Fruit fly (Drosophila melanogaster): ENCODE data around the gene CG7110.

Gene CG7110

dm6 chr2L:13378488-13378964 lies 20.3 kb upstream of the CG7110 start, which contains the start of the genes CG9302 and beta'COP (continued):
- TF ChIP-seq zen (tag; optimal IDR thresholded peaks at IDR 0.05) (peak; percentile 84), CG11504 (tag; optimal IDR thresholded peaks at IDR 0.05) (no peak), CG17361 (GFP tag; IDR thresholded peaks at IDR 0.05) (peak; percentile 90), Sry-δ (GFP tag; optimal IDR thresholded peaks at IDR 0.05) (peak; percentile 85), D19A (tag; optimal IDR thresholded peaks at IDR 0.05) (no peak), phol (tag; optimal IDR thresholded peaks at IDR 0.05) (peak; percentile 81), Neu2 (GFP tag; optimal IDR thresholded peaks at IDR 0.05; ENCODE audit: borderline replicate concordance) (no peak), CG1233 (GFP tag; optimal IDR thresholded peaks at IDR 0.05) (peak; percentile 36), fu2 (GFP tag; optimal IDR thresholded peaks at IDR 0.05) (no peak), CG10462 (GFP tag; optimal IDR thresholded peaks at IDR 0.05) (peak; percentile 31), Atf6 (GFP tag; IDR thresholded peaks at IDR 0.05) (no peak), br (optimal IDR thresholded peaks at IDR 0.05) (no peak), CG4617 (GFP tag; optimal IDR thresholded peaks at IDR 0.05; ENCODE audit: borderline replicate concordance) (peak; percentile 50), PHDP (tag; optimal IDR thresholded peaks at IDR 0.05) (peak; percentile 56), her (GFP tag; optimal IDR thresholded peaks at IDR 0.05) (no peak), nmo (GFP tag; optimal IDR thresholded peaks at IDR 0.05) (peak; percentile 91), Atf3 (GFP tag; optimal IDR thresholded peaks at IDR 0.05) (no peak), CG34422 (GFP tag; IDR thresholded peaks at IDR 0.05) (0 out of 3 replicates have a peak, but pooled peaks have one; percentile 57), esg (GFP tag; conservative IDR thresholded peaks at IDR 0.05) (peak; percentile 40; the same call in 1 of the 2 replicates), CG33557 (GFP tag; optimal IDR thresholded peaks at IDR 0.05) (peak; percentile 65), Six4 (GFP tag; optimal IDR thresholded peaks at IDR 0.05) (peak; percentile 23), CG15073 (GFP tag; optimal IDR thresholded peaks at IDR 0.05) (no peak), stc (GFP tag; IDR thresholded peaks at IDR 0.05) (no peak), jumu (GFP tag; optimal IDR thresholded peaks at IDR 0.05) (no peak), Jarid2 (GFP tag; optimal IDR thresholded peaks at IDR 0.05) (no peak), zfh1 (GFP tag; IDR thresholded peaks at IDR 0.05) (peak; percentile 60; the same call in 1 of the 3 replicates), CG32772 (GFP tag; IDR thresholded peaks at IDR 0.05) (no peak), Eip74EF (GFP tag; optimal IDR thresholded peaks at IDR 0.05) (no peak), sim (GFP tag; IDR thresholded peaks at IDR 0.05) (no peak), gsb (GFP tag; IDR thresholded peaks at IDR 0.05) (no peak), Mad (GFP tag; optimal IDR thresholded peaks at IDR 0.05) (peak; percentile 47), Kr (GFP tag; optimal IDR thresholded peaks at IDR 0.05) (no peak), Hr39 (optimal IDR thresholded peaks at IDR 0.05) (no peak), Nf-YC (tag; optimal IDR thresholded peaks at IDR 0.05) (peak; percentile 79), CG14710 (tag; optimal IDR thresholded peaks at IDR 0.05) (peak; percentile 81), sug (tag; optimal IDR thresholded peaks at IDR 0.05) (peak; percentile 85), CG7963 (GFP tag; IDR thresholded peaks at IDR 0.05; ENCODE audit: partially characterized antibody) (0 out of 3 replicates have a peak, but pooled peaks have one; percentile 23), ase (GFP tag; IDR thresholded peaks at IDR 0.05) (no peak; the same call in 2 of the 3 replicates), ssp (GFP tag; IDR thresholded peaks at IDR 0.05) (peak; percentile 54; the same call in 1 of the 2 replicates), chinmo (GFP tag; IDR thresholded peaks at IDR 0.05; ENCODE audit: partially characterized antibody) (no peak), CG1792 (GFP tag; optimal IDR thresholded peaks at IDR 0.05) (no peak), jigr1 (GFP tag; IDR thresholded peaks at IDR 0.05) (peak; percentile 61; the same call in 2 of the 3 replicates), dm (GFP tag; optimal IDR thresholded peaks at IDR 0.05) (peak; percentile 37), CG1529 (GFP tag; optimal IDR thresholded peaks at IDR 0.05) (no peak), CG30431 (GFP tag; optimal IDR thresholded peaks at IDR 0.05) (peak; percentile 20), bigmax (GFP tag; optimal IDR thresholded peaks at IDR 0.05) (peak; percentile 31), ATbp (GFP tag; optimal IDR thresholded peaks at IDR 0.05) (no peak), sr (GFP tag; IDR thresholded peaks at IDR 0.05) (no peak), chn (GFP tag; optimal IDR thresholded peaks at IDR 0.05) (peak; percentile 39), grau (tag; optimal IDR thresholded peaks at IDR 0.05) (peak; percentile 81), CG7271 (tag; optimal IDR thresholded peaks at IDR 0.05) (no peak)
